Worm (Caenorhabditis elegans) whole organism, L3 larva: ENCODE results near the gene rei-2.
A peak's percentile ranks its signal among the peaks of the same experiment; 100 is the strongest.

Source experiments
- R02D3.7 ChIP-seq: fragments of 150-350 bp; optimal IDR thresholded peaks from 2 replicates; lab custom pipeline; 2014; ENCODE audit warnings: missing biosample characterization, missing genetic modification characterization
- ZK546.5 ChIP-seq: sonication (generic microtip); optimal IDR thresholded peaks from 2 replicates; lab custom pipeline; 2017; ENCODE audit warnings: missing biosample characterization, missing genetic modification characterization
- aly-2 ChIP-seq: fragments of 150-350 bp; optimal IDR thresholded peaks from 2 replicates; lab custom pipeline; 2014; ENCODE audit warnings: missing biosample characterization, missing genetic modification characterization
- ama-1 ChIP-seq: fragments of 150-350 bp; optimal IDR thresholded peaks from 2 replicates; lab custom pipeline; 2018
- ceh-16 ChIP-seq: sonication (generic microtip); optimal IDR thresholded peaks from 2 replicates; lab custom pipeline; 2017; ENCODE audit warnings: missing biosample characterization, missing genetic modification characterization
- ceh-28 ChIP-seq: fragments of 150-350 bp; optimal IDR thresholded peaks from 2 replicates; lab custom pipeline; 2014; ENCODE audit warnings: missing biosample characterization, missing genetic modification reagents, missing genetic modification characterization
- ceh-9 ChIP-seq: sonication (generic microtip); optimal IDR thresholded peaks from 2 replicates; lab custom pipeline; 2018; ENCODE audit warnings: missing biosample characterization, missing genetic modification characterization
- daf-12 ChIP-seq: fragments of 150-350 bp; optimal IDR thresholded peaks from 2 replicates; lab custom pipeline; 2014; ENCODE audit warnings: missing biosample characterization, missing genetic modification reagents, missing genetic modification characterization
- egl-27 ChIP-seq: sonication (generic microtip); optimal IDR thresholded peaks from 4 replicates; lab custom pipeline; 2017; ENCODE audit warnings: missing biosample characterization, missing genetic modification reagents, missing genetic modification characterization
- egl-5 ChIP-seq: fragments of 150-350 bp; optimal IDR thresholded peaks from 2 replicates; lab custom pipeline; 2017; ENCODE audit warnings: missing biosample characterization, missing genetic modification reagents, missing genetic modification characterization, inconsistent platforms
- elt-2 ChIP-seq: sonication (generic microtip); optimal IDR thresholded peaks from 2 replicates; lab custom pipeline; 2016; ENCODE audit warnings: missing genetic modification reagents, mild to moderate bottlenecking, missing genetic modification characterization, missing compliant biosample characterization
- elt-3 ChIP-seq, 3 experiments: fragments of 150-350 bp in 1 of 3; sonication (generic microtip) in 2 of 3; optimal IDR thresholded peaks; 2 replicates in 2 of 3; 4 replicates in 1 of 3; lab custom pipeline; 2014 to 2017; ENCODE audit warnings: missing biosample characterization in 3 of 3, missing genetic modification characterization in 3 of 3
- fkh-10 ChIP-seq: sonication (generic microtip); optimal IDR thresholded peaks from 2 replicates; lab custom pipeline; 2017; ENCODE audit warnings: missing biosample characterization, missing genetic modification reagents, missing genetic modification characterization
- fkh-2 ChIP-seq: fragments of 150-350 bp; optimal IDR thresholded peaks from 2 replicates; lab custom pipeline; 2014; ENCODE audit warnings: missing biosample characterization, missing genetic modification reagents, missing genetic modification characterization
- fos-1 ChIP-seq: fragments of 150-350 bp; optimal IDR thresholded peaks from 2 replicates; lab custom pipeline; 2014; ENCODE audit warnings: missing biosample characterization, missing genetic modification characterization
- hmg-11 ChIP-seq: sonication (generic microtip); optimal IDR thresholded peaks from 2 replicates; lab custom pipeline; 2016; ENCODE audit warnings: missing genetic modification characterization, missing compliant biosample characterization
- jun-1 ChIP-seq: fragments of 150-350 bp; optimal IDR thresholded peaks from 2 replicates; lab custom pipeline; 2014; ENCODE audit warnings: missing biosample characterization, missing genetic modification reagents, missing genetic modification characterization
- lin-15B ChIP-seq: fragments of 150-350 bp; optimal IDR thresholded peaks from 2 replicates; lab custom pipeline; 2014; ENCODE audit warnings: missing biosample characterization, missing genetic modification characterization
- lin-39 ChIP-seq: fragments of 150-350 bp; optimal IDR thresholded peaks from 2 replicates; lab custom pipeline; 2018; ENCODE audit warnings: missing biosample characterization, missing genetic modification reagents, missing genetic modification characterization
- mdl-1 ChIP-seq: fragments of 150-350 bp; optimal IDR thresholded peaks from 2 replicates; lab custom pipeline; 2014; ENCODE audit warnings: missing biosample characterization, missing genetic modification characterization
- mml-1 ChIP-seq: fragments of 150-350 bp; sonication (generic microtip); optimal IDR thresholded peaks from 3 replicates; lab custom pipeline; 2014; ENCODE audit warnings: missing biosample characterization, missing genetic modification characterization
- nfya-1 ChIP-seq: sonication (generic microtip); optimal IDR thresholded peaks from 2 replicates; lab custom pipeline; 2017; ENCODE audit warnings: missing genetic modification characterization, mild to moderate bottlenecking, missing compliant biosample characterization, antibody characterized with exemption, moderate library complexity; ENCODE audit not compliant: insufficient read depth
- nhr-11 ChIP-seq: fragments of 150-350 bp; optimal IDR thresholded peaks from 2 replicates; lab custom pipeline; 2014; ENCODE audit warnings: missing biosample characterization, missing genetic modification characterization
- nhr-12 ChIP-seq: fragments of 150-350 bp; optimal IDR thresholded peaks from 2 replicates; lab custom pipeline; 2014; ENCODE audit warnings: missing biosample characterization, missing genetic modification characterization
- nhr-23 ChIP-seq: fragments of 150-350 bp; optimal IDR thresholded peaks from 2 replicates; lab custom pipeline; 2014; ENCODE audit warnings: missing biosample characterization, missing genetic modification reagents, missing genetic modification characterization
- nhr-237 ChIP-seq: fragments of 150-350 bp; optimal IDR thresholded peaks from 2 replicates; lab custom pipeline; 2014; ENCODE audit warnings: missing biosample characterization, missing genetic modification characterization
- nhr-25 ChIP-seq: sonication (generic microtip); optimal IDR thresholded peaks from 2 replicates; lab custom pipeline; 2017; ENCODE audit warnings: missing biosample characterization, missing genetic modification characterization
- nhr-28 ChIP-seq: fragments of 150-350 bp; optimal IDR thresholded peaks from 2 replicates; lab custom pipeline; 2014; ENCODE audit warnings: missing biosample characterization, missing genetic modification characterization
- nhr-43 ChIP-seq: sonication (generic microtip); optimal IDR thresholded peaks from 2 replicates; lab custom pipeline; 2016; ENCODE audit warnings: mild to moderate bottlenecking, missing genetic modification characterization, missing compliant biosample characterization; ENCODE audit not compliant: poor library complexity, severe bottlenecking
- nhr-67 ChIP-seq: fragments of 150-350 bp; optimal IDR thresholded peaks from 2 replicates; lab custom pipeline; 2014; ENCODE audit warnings: missing biosample characterization, missing genetic modification characterization
- nhr-77 ChIP-seq: fragments of 150-350 bp; optimal IDR thresholded peaks from 2 replicates; lab custom pipeline; 2014; ENCODE audit warnings: missing biosample characterization, missing genetic modification characterization
- pha-4 ChIP-seq: fragments of 150-350 bp; optimal IDR thresholded peaks from 2 replicates; lab custom pipeline; 2014; ENCODE audit warnings: missing biosample characterization, missing genetic modification reagents, missing genetic modification characterization
- pqm-1 ChIP-seq: fragments of 150-350 bp; optimal IDR thresholded peaks from 2 replicates; lab custom pipeline; 2017; ENCODE audit warnings: missing biosample characterization, missing genetic modification characterization, inconsistent platforms
- sea-2 ChIP-seq: fragments of 150-350 bp; sonication (generic microtip); optimal IDR thresholded peaks from 4 replicates; lab custom pipeline; 2014; ENCODE audit warnings: missing biosample characterization, missing genetic modification reagents, missing genetic modification characterization
- skn-1 ChIP-seq: fragments of 150-350 bp; optimal IDR thresholded peaks from 2 replicates; lab custom pipeline; 2014; ENCODE audit warnings: missing biosample characterization, missing genetic modification characterization
- snpc-4 ChIP-seq: fragments of 150-350 bp; optimal IDR thresholded peaks from 2 replicates; lab custom pipeline; 2014; ENCODE audit warnings: missing biosample characterization, missing genetic modification characterization
- unc-62 ChIP-seq: fragments of 150-350 bp; sonication (generic microtip); optimal IDR thresholded peaks from 4 replicates; lab custom pipeline; 2014; ENCODE audit warnings: missing biosample characterization, missing genetic modification reagents, missing genetic modification characterization
- ztf-11 ChIP-seq: fragments of 150-350 bp; optimal IDR thresholded peaks from 2 replicates; lab custom pipeline; 2014; ENCODE audit warnings: missing biosample characterization, missing genetic modification characterization

rei-2 gene

ce11 chrX:1088048-1088447 is at the start of gene rei-2:
Gene rei-2, minus strand, starts transcription at chrX:1088148.
- TF ChIP-seq aly-2 (tag; lab: Kevin White, UChicago) = no peak
- no peak for TF ChIP-seq mml-1 (tag; lab: Kevin White, UChicago)
- TF ChIP-seq ama-1 = no peak
- TF ChIP-seq pha-4 (tag; lab: Kevin White, UChicago) = no peak
- no peak for TF ChIP-seq mdl-1 (tag; lab: Kevin White, UChicago)
- no peak for TF ChIP-seq elt-3 (tag; optimal IDR thresholded peaks at IDR 0.05; lab: Kevin White, UChicago)
- no peak for TF ChIP-seq egl-27 (tag; lab: Kevin White, UChicago)
- no peak for TF ChIP-seq ceh-9 (tag; lab: Kevin White, UChicago)
- TF ChIP-seq fkh-10 (GFP tag; lab: Kevin White, UChicago) = no peak
- TF ChIP-seq nhr-23 = no peak
- TF ChIP-seq lin-39 (tag; lab: Kevin White, UChicago) = no peak
- no peak for TF ChIP-seq ZK546.5 (tag; lab: Kevin White, UChicago)

ce11 chrX:1128503-1129036 is 40.6 kb upstream of the rei-2 start, which contains the start of gene snx-1:
Gene snx-1, plus strand, starts transcription at chrX:1128986.
- TF ChIP-seq pqm-1 (tag; lab: Kevin White, UChicago) = peak; percentile 20
- peak; percentile 61 for TF ChIP-seq jun-1 (tag; lab: Kevin White, UChicago)
- peak; percentile 44 for TF ChIP-seq nhr-23
- TF ChIP-seq nhr-43 (tag; lab: Kevin White, UChicago) = peak; percentile 38
- peak; percentile 58 for TF ChIP-seq elt-2
- peak; percentile 57 for TF ChIP-seq lin-15B (tag; lab: Kevin White, UChicago)
- peak; percentile 9 for TF ChIP-seq ceh-28 (tag; lab: Kevin White, UChicago)
- TF ChIP-seq snpc-4 (tag; lab: Kevin White, UChicago) = peak; percentile 47
- peak; percentile 47 for TF ChIP-seq egl-5 (tag; lab: Kevin White, UChicago)
- TF ChIP-seq nhr-25 (tag; lab: Kevin White, UChicago) = peak; percentile 74
- no peak for TF ChIP-seq daf-12
- peak; percentile 10 for TF ChIP-seq fos-1 (tag; lab: Kevin White, UChicago)
- TF ChIP-seq nfya-1 (tag; lab: Kevin White, UChicago) = peak; percentile 41
- no peak for TF ChIP-seq sea-2 (GFP tag; lab: Kevin White, UChicago)
- no peak for TF ChIP-seq nhr-12 (tag; lab: Kevin White, UChicago)
- no peak for TF ChIP-seq nhr-28 (tag; lab: Kevin White, UChicago)
- TF ChIP-seq nhr-67 = no peak
- peak; percentile 65 for TF ChIP-seq hmg-11 (tag; lab: Kevin White, UChicago)
- TF ChIP-seq pha-4 (tag; lab: Kevin White, UChicago) = peak; percentile 64
- peak; percentile 34 for TF ChIP-seq skn-1 (tag; lab: Kevin White, UChicago)
- TF ChIP-seq mdl-1 (tag; lab: Kevin White, UChicago) = peak; percentile 0
- TF ChIP-seq lin-39 (tag; lab: Kevin White, UChicago) = peak; percentile 70

DNA sequence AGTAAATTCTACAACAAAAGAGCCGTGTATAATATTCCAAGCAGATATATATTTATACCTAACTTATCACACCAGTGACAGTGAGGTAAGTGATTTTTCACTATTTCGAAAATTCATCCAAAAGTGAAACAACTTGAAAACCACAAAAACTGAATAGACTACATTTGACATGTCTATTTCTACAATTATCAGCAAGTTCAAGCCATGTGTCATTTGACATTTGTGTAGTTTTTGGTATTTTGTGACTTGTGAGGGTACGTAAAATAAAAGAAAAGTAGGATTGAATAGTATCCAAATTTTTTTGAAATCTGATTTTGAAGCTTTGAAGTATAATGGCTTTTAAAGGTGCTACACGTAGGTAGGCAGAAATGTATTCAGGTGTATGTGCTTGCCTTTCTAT is 38.3 kb upstream of the rei-2 start:
- TF ChIP-seq fkh-10 (GFP tag; lab: Kevin White, UChicago) (no peak), nhr-28 (tag; lab: Kevin White, UChicago) (no peak), egl-5 (tag; lab: Kevin White, UChicago) (no peak), elt-3 (tag; optimal IDR thresholded peaks at IDR 0.05; lab: Kevin White, UChicago) (no peak), R02D3.7 (tag; lab: Kevin White, UChicago) (no peak), skn-1 (tag; lab: Kevin White, UChicago) (no peak), nhr-67 (no peak), unc-62 (no peak), nhr-25 (tag; lab: Kevin White, UChicago) (no peak), daf-12 (no peak), mml-1 (tag; lab: Kevin White, UChicago) (no peak)

ce11 chrX:1125426-1125825 is 37.5 kb upstream of the rei-2 start, which contains the start of gene lmp-2:
Gene lmp-2, plus strand, starts transcription at chrX:1125615.
- TF ChIP-seq elt-2 (peak; percentile 83), pqm-1 (tag; lab: Kevin White, UChicago) (peak; percentile 45), ama-1 (no peak), mml-1 (tag; lab: Kevin White, UChicago) (no peak)

- TF ChIP-seq ceh-9 (tag; lab: Kevin White, UChicago) (no peak), ceh-16 (tag; lab: Kevin White, UChicago) (no peak), egl-5 (tag; lab: Kevin White, UChicago) (no peak), nhr-67 (no peak), elt-3 (tag; optimal IDR thresholded peaks at IDR 0.05; lab: Kevin White, UChicago) (no peak), hmg-11 (tag; lab: Kevin White, UChicago) (no peak), fkh-2 (tag; lab: Kevin White, UChicago) (no peak), ztf-11 (tag; lab: Kevin White, UChicago) (no peak), lin-39 (tag; lab: Kevin White, UChicago) (no peak), R02D3.7 (tag; lab: Kevin White, UChicago) (no peak), nhr-237 (no peak), nhr-77 (tag; lab: Kevin White, UChicago) (no peak), nhr-11 (tag; lab: Kevin White, UChicago) (no peak), skn-1 (tag; lab: Kevin White, UChicago) (no peak), nhr-43 (tag; lab: Kevin White, UChicago) (no peak), nhr-23 (no peak), ama-1 (no peak), jun-1 (tag; lab: Kevin White, UChicago) (no peak)
Observed at ce11 chrX:1124146-1124545, 36.2 kb upstream of the rei-2 start, which contains the start of gene C05D9.9. Gene C05D9.9, minus strand, starts transcription at chrX:1124246.
